Fruit fly (Drosophila melanogaster) whole organism, adult: ENCODE measurements around the gene Hph.

ENCODE experiments used
- CG11617 ChIP-seq: fragments of 200-800 bp; sonication (Bioruptor generic); optimal IDR thresholded peaks from 2 replicates; lab custom pipeline; 2017; ENCODE audit warnings: mild to moderate bottlenecking, missing biosample characterization, missing genetic modification reagents, missing genetic modification characterization
- CG12768 ChIP-seq: fragments of 200-800 bp; sonication (Bioruptor generic); optimal IDR thresholded peaks from 2 replicates; lab custom pipeline; 2017; ENCODE audit warnings: missing biosample characterization, missing genetic modification characterization, mild to moderate bottlenecking, moderate library complexity, missing genetic modification reagents
- CG7045 ChIP-seq: fragments of 200-800 bp; sonication (Bioruptor generic); optimal IDR thresholded peaks from 2 replicates; lab custom pipeline; 2017; ENCODE audit warnings: missing biosample characterization, mild to moderate bottlenecking, missing genetic modification characterization
- CG7101 ChIP-seq: fragments of 200-800 bp; sonication (Bioruptor generic); optimal IDR thresholded peaks from 2 replicates; lab custom pipeline; 2018; ENCODE audit warnings: missing biosample characterization, mild to moderate bottlenecking, missing genetic modification characterization, moderate library complexity
- Mnt ChIP-seq: fragments of 200-800 bp; sonication (Bioruptor generic); optimal IDR thresholded peaks from 2 replicates; lab custom pipeline; 2016; ENCODE audit warnings: missing biosample characterization, mild to moderate bottlenecking, missing genetic modification characterization
- cic ChIP-seq: fragments of 200-800 bp; sonication (Bioruptor generic); optimal IDR thresholded peaks from 2 replicates; lab custom pipeline; 2017; ENCODE audit warnings: missing biosample characterization, mild to moderate bottlenecking, missing genetic modification characterization, moderate library complexity
- cnc ChIP-seq, 2 experiments: fragments of >200 bp; optimal IDR thresholded peaks; 2 replicates each; lab custom pipeline; 2017
- kay ChIP-seq: fragments of 200-800 bp; sonication (Bioruptor generic); peaks from one replicate; lab custom pipeline; 2016; ENCODE audit warnings: missing biosample characterization, missing genetic modification characterization, borderline replicate concordance
- ovo ChIP-seq: fragments of 200-800 bp; sonication (Bioruptor generic); optimal IDR thresholded peaks from 2 replicates; lab custom pipeline; 2016; ENCODE audit warnings: missing biosample characterization, missing genetic modification characterization
- pad ChIP-seq: fragments of 200-800 bp; sonication (Bioruptor generic); optimal IDR thresholded peaks from 3 replicates; lab custom pipeline; 2017; ENCODE audit warnings: missing biosample characterization, missing genetic modification characterization, mild to moderate bottlenecking, moderate library complexity, missing genetic modification reagents
- tj ChIP-seq: fragments of 200-800 bp; sonication (Bioruptor generic); optimal IDR thresholded peaks from 3 replicates; lab custom pipeline; 2017; ENCODE audit warnings: missing biosample characterization, mild to moderate bottlenecking, missing genetic modification characterization, moderate library complexity

DNA sequence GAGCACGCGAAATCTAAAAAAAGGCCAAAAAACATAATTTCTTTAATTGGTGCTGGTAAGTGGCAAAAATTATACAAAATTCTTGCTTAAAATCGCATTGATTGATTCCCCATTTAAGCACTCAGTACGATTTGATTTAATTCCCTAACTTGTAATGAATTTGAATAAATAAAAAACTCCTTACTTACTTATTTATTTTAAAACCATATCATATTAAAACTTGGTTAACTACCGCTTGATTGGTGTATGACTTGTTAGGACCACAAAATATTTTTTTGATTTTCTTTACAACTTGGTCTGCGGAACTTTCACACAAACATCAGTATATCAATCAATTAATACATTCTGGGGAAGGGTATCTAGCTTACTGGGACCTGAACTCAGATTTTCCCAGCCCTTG is 4.0 kb upstream of the Hph start, which contains the start of gene CG1113:
- TF ChIP-seq tj (GFP tag; lab: Kevin White, UChicago) (no peak), cic (GFP tag; lab: Kevin White, UChicago) (no peak), kay (GFP tag; lab: Kevin White, UChicago) (no peak), pad (GFP tag; lab: Kevin White, UChicago) (no peak), CG12768 (GFP tag; lab: Kevin White, UChicago) (no peak), CG11617 (GFP tag; lab: Kevin White, UChicago) (no peak), cnc (optimal IDR thresholded peaks at IDR 0.05; lab: Kevin White, UChicago) (no peak), CG7101 (tag; lab: Kevin White, UChicago) (no peak), Mnt (no peak), CG7045 (GFP tag; lab: Kevin White, UChicago) (no peak), ovo (GFP tag; lab: Kevin White, UChicago) (no peak)
